Fruit fly (Drosophila melanogaster) whole organism, embryonic: ENCODE results near the gene CG46313.

ENCODE experiments used
- Abd-B ChIP-seq: fragments of 200-800 bp; sonication (Bioruptor generic); optimal IDR thresholded peaks from 2 replicates; lab custom pipeline; 2018; ENCODE audit warnings: missing biosample characterization, mild to moderate bottlenecking, missing genetic modification characterization, moderate library complexity
- Ada2b ChIP-seq: fragments of 200-800 bp; sonication (Bioruptor generic); IDR thresholded peaks from 2 replicates; pipeline ENCODE4 v1.3.6; 2022; ENCODE audit warnings: missing biosample characterization, missing genetic modification characterization
- Bdp1 ChIP-seq: fragments of 200-800 bp; sonication (Bioruptor generic); optimal IDR thresholded peaks from 3 replicates; lab custom pipeline; 2016; ENCODE audit warnings: missing biosample characterization, missing genetic modification characterization
- Blimp-1 ChIP-seq: fragments of 200-800 bp; sonication (Bioruptor generic); optimal IDR thresholded peaks from 3 replicates; lab custom pipeline; 2018; ENCODE audit warnings: missing biosample characterization, missing genetic modification characterization, mild to moderate bottlenecking, moderate library complexity, missing genetic modification reagents
- CG11085 ChIP-seq: fragments of 200-800 bp; sonication (Bioruptor generic); IDR thresholded peaks from 2 replicates; pipeline ENCODE4 v1.3.6; 2022; ENCODE audit warnings: missing biosample characterization, missing genetic modification characterization
- CG13775 ChIP-seq: fragments of 200-800 bp; sonication (Bioruptor generic); optimal IDR thresholded peaks from 3 replicates; lab custom pipeline; 2017; ENCODE audit warnings: missing biosample characterization, mild to moderate bottlenecking, missing genetic modification characterization
- CG14050 ChIP-seq: fragments of 200-800 bp; sonication (Bioruptor generic); IDR thresholded peaks from 3 replicates; pipeline ENCODE4 v1.3.6; 2022; ENCODE audit warnings: missing biosample characterization, missing genetic modification characterization
- CG14710 ChIP-seq: fragments of 200-800 bp; sonication (Bioruptor generic); optimal IDR thresholded peaks from 3 replicates; lab custom pipeline; 2019; ENCODE audit warnings: missing biosample characterization, mild to moderate bottlenecking, missing genetic modification characterization, moderate library complexity
- CG15011 ChIP-seq: fragments of 200-800 bp; sonication (Bioruptor generic); optimal IDR thresholded peaks from 3 replicates; lab custom pipeline; 2018; ENCODE audit warnings: missing biosample characterization, mild to moderate bottlenecking, missing genetic modification characterization
- CG1647 ChIP-seq: fragments of 200-800 bp; sonication (Bioruptor generic); optimal IDR thresholded peaks from 3 replicates; lab custom pipeline; 2016; ENCODE audit warnings: missing biosample characterization, missing genetic modification characterization
- CG17359 ChIP-seq: fragments of 200-800 bp; sonication (Bioruptor generic); optimal IDR thresholded peaks from 3 replicates; lab custom pipeline; 2018; ENCODE audit warnings: missing biosample characterization, mild to moderate bottlenecking, missing genetic modification characterization, moderate library complexity
- CG1832 ChIP-seq: fragments of 200-800 bp; sonication (Bioruptor generic); optimal IDR thresholded peaks from 2 replicates; lab custom pipeline; 2017; ENCODE audit warnings: missing biosample characterization, mild to moderate bottlenecking, missing genetic modification characterization, inconsistent platforms
- CG31388 ChIP-seq: fragments of 200-800 bp; sonication (Bioruptor generic); optimal IDR thresholded peaks from 2 replicates; lab custom pipeline; 2016; ENCODE audit warnings: missing biosample characterization, missing genetic modification characterization
- CG43689 ChIP-seq: fragments of 200-800 bp; sonication (Bioruptor generic); IDR thresholded peaks from 2 replicates; pipeline ENCODE4 v1.3.6; 2022; ENCODE audit warnings: missing biosample characterization, missing genetic modification characterization
- CG6254 ChIP-seq: fragments of 200-800 bp; sonication (Bioruptor generic); optimal IDR thresholded peaks from 3 replicates; lab custom pipeline; 2017; ENCODE audit warnings: mild to moderate bottlenecking, missing biosample characterization, missing genetic modification reagents, missing genetic modification characterization
- CG6854 ChIP-seq: fragments of 200-800 bp; sonication (Bioruptor generic); optimal IDR thresholded peaks from 3 replicates; lab custom pipeline; 2017; ENCODE audit warnings: missing biosample characterization, mild to moderate bottlenecking, missing genetic modification characterization
- CG7556 ChIP-seq: fragments of 200-800 bp; sonication (Bioruptor generic); optimal IDR thresholded peaks from 2 replicates; lab custom pipeline; 2017; ENCODE audit warnings: missing biosample characterization, mild to moderate bottlenecking, missing genetic modification characterization
- CG7963 ChIP-seq: fragments of 200-800 bp; sonication (Bioruptor generic); IDR thresholded peaks from 3 replicates; pipeline ENCODE4 v1.3.6; 2022; ENCODE audit warnings: missing biosample characterization, missing genetic modification characterization; ENCODE audit not compliant: partially characterized antibody
- CTCF ChIP-seq: fragments of 200-800 bp; sonication (Bioruptor generic); optimal IDR thresholded peaks from 2 replicates; lab custom pipeline; 2017; ENCODE audit warnings: missing biosample characterization, mild to moderate bottlenecking, missing genetic modification characterization, moderate library complexity
- Chrac-16 ChIP-seq: fragments of 200-800 bp; sonication (Bioruptor generic); optimal IDR thresholded peaks from 3 replicates; lab custom pipeline; 2016; ENCODE audit warnings: missing biosample characterization, missing genetic modification characterization
- Dp ChIP-seq: fragments of 200-800 bp; sonication (Bioruptor generic); optimal IDR thresholded peaks from 2 replicates; lab custom pipeline; 2018; ENCODE audit warnings: missing biosample characterization, mild to moderate bottlenecking, missing genetic modification characterization, moderate library complexity
- E2f1 ChIP-seq: fragments of 200-800 bp; sonication (Bioruptor generic); IDR thresholded peaks from 2 replicates; pipeline ENCODE4 v1.3.6; 2022; ENCODE audit warnings: missing biosample characterization, missing genetic modification characterization
- Elba2 ChIP-seq: fragments of 200-800 bp; sonication (Bioruptor generic); optimal IDR thresholded peaks from 3 replicates; lab custom pipeline; 2016; ENCODE audit warnings: missing biosample characterization, missing genetic modification characterization
- Ets65A ChIP-seq: fragments of 200-800 bp; sonication (Bioruptor generic); peaks from one replicate; lab custom pipeline; 2016; ENCODE audit warnings: missing biosample characterization, missing genetic modification characterization
- Lhr ChIP-seq: fragments of 200-800 bp; sonication (Bioruptor generic); optimal IDR thresholded peaks from 3 replicates; lab custom pipeline; 2017; ENCODE audit warnings: mild to moderate bottlenecking, missing biosample characterization, missing genetic modification reagents, missing genetic modification characterization
- Max ChIP-seq: fragments of 200-800 bp; sonication (Bioruptor generic); optimal IDR thresholded peaks from 2 replicates; lab custom pipeline; 2016; ENCODE audit warnings: missing biosample characterization, mild to moderate bottlenecking, missing genetic modification characterization
- Nf-YA ChIP-seq: fragments of 200-800 bp; sonication (Bioruptor generic); IDR thresholded peaks from 2 replicates; pipeline ENCODE4 v1.3.6; 2022; ENCODE audit warnings: missing biosample characterization, missing genetic modification characterization
- Rx ChIP-seq: fragments of 200-800 bp; sonication (Bioruptor generic); IDR thresholded peaks from 2 replicates; pipeline ENCODE4 v1.3.6; 2022; ENCODE audit warnings: missing biosample characterization, missing genetic modification characterization
- Stat92E ChIP-seq, 3 experiments: fragments of >200 bp in 2 of 3; fragments of 200-800 bp in 1 of 3; sonication (Bioruptor generic) in 1 of 3; optimal IDR thresholded peaks; 2 replicates each; lab custom pipeline; 2017 to 2019; ENCODE audit warnings: missing biosample characterization in 3 of 3, missing genetic modification characterization in 3 of 3, mild to moderate bottlenecking in 1 of 3, moderate library complexity in 1 of 3
- Xbp1 ChIP-seq: fragments of 200-800 bp; sonication (Bioruptor generic); optimal IDR thresholded peaks from 3 replicates; lab custom pipeline; 2016; ENCODE audit warnings: missing biosample characterization, mild to moderate bottlenecking, missing genetic modification characterization
- ac ChIP-seq: fragments of 200-800 bp; sonication (Bioruptor generic); optimal IDR thresholded peaks from 3 replicates; lab custom pipeline; 2017; ENCODE audit warnings: missing biosample characterization, mild to moderate bottlenecking, missing genetic modification characterization
- al ChIP-seq: fragments of 200-800 bp; sonication (Bioruptor generic); IDR thresholded peaks from 2 replicates; pipeline ENCODE4 v1.3.6; 2022; ENCODE audit warnings: missing biosample characterization, missing genetic modification characterization
- ash1 ChIP-seq: fragments of 200-800 bp; sonication (Bioruptor generic); optimal IDR thresholded peaks from 2 replicates; lab custom pipeline; 2018; ENCODE audit warnings: missing biosample characterization, mild to moderate bottlenecking, missing genetic modification characterization
- cato ChIP-seq: fragments of 200-800 bp; sonication (Bioruptor generic); optimal IDR thresholded peaks from 2 replicates; lab custom pipeline; 2016; ENCODE audit warnings: missing biosample characterization, missing genetic modification characterization, borderline replicate concordance
- chinmo ChIP-seq: fragments of 200-800 bp; sonication (Bioruptor generic); IDR thresholded peaks from 4 replicates; pipeline ENCODE4 v1.3.6; 2022; ENCODE audit warnings: missing biosample characterization, missing genetic modification characterization; ENCODE audit not compliant: partially characterized antibody
- ci ChIP-seq: fragments of 200-800 bp; sonication (Bioruptor generic); IDR thresholded peaks from 3 replicates; pipeline ENCODE4 v1.3.6; 2022; ENCODE audit warnings: missing biosample characterization, missing genetic modification characterization
- ems ChIP-seq: fragments of 200-800 bp; sonication (Bioruptor generic); optimal IDR thresholded peaks from 3 replicates; lab custom pipeline; 2016; ENCODE audit warnings: missing biosample characterization, missing genetic modification characterization
- ewg ChIP-seq: fragments of 200-800 bp; sonication (Bioruptor generic); optimal IDR thresholded peaks from 3 replicates; lab custom pipeline; 2017; ENCODE audit warnings: mild to moderate bottlenecking, missing biosample characterization, missing genetic modification reagents, missing genetic modification characterization
- gcm ChIP-seq: fragments of 200-800 bp; sonication (Bioruptor generic); optimal IDR thresholded peaks from 2 replicates; lab custom pipeline; 2019; ENCODE audit warnings: missing biosample characterization, mild to moderate bottlenecking, missing genetic modification characterization, moderate library complexity
- gro ChIP-seq: fragments of 200-800 bp; sonication (Bioruptor generic); optimal IDR thresholded peaks from 2 replicates; lab custom pipeline; 2016; ENCODE audit warnings: missing biosample characterization, missing genetic modification characterization
- ham ChIP-seq: fragments of 200-800 bp; sonication (Bioruptor generic); IDR thresholded peaks from 2 replicates; pipeline ENCODE4 v1.3.6; 2022; ENCODE audit warnings: missing biosample characterization, missing genetic modification characterization
- ken ChIP-seq: fragments of 200-800 bp; sonication (Bioruptor generic); IDR thresholded peaks from 3 replicates; pipeline ENCODE4 v1.3.6; 2022; ENCODE audit warnings: missing biosample characterization, missing genetic modification characterization
- lov ChIP-seq, 2 experiments: fragments of 200-800 bp in 1 of 2; fragments of >200 bp in 1 of 2; sonication (Bioruptor generic) in 1 of 2; IDR thresholded peaks in 1 of 2; optimal IDR thresholded peaks in 1 of 2; 2 replicates in 1 of 2; 3 replicates in 1 of 2; pipeline versions ENCODE4 v1.3.6 to Lab custom; 2017 to 2022; ENCODE audit warnings: missing biosample characterization in 1 of 2, missing genetic modification characterization in 1 of 2
- nerfin-2 ChIP-seq: fragments of 200-800 bp; sonication (Bioruptor generic); IDR thresholded peaks from 2 replicates; pipeline ENCODE4 v1.3.6; 2022; ENCODE audit warnings: missing biosample characterization, missing genetic modification characterization; ENCODE audit not compliant: partially characterized antibody
- phol ChIP-seq: fragments of 200-800 bp; sonication (Bioruptor generic); optimal IDR thresholded peaks from 3 replicates; lab custom pipeline; 2018; ENCODE audit warnings: missing biosample characterization, mild to moderate bottlenecking, missing genetic modification characterization, moderate library complexity
- so ChIP-seq: fragments of 200-800 bp; sonication (Bioruptor generic); IDR thresholded peaks from 3 replicates; pipeline ENCODE4 v1.3.6; 2022; ENCODE audit warnings: missing biosample characterization, missing genetic modification characterization
- tio ChIP-seq: fragments of 200-800 bp; sonication (Bioruptor generic); optimal IDR thresholded peaks from 2 replicates; lab custom pipeline; 2017; ENCODE audit warnings: missing biosample characterization, missing genetic modification characterization, inconsistent platforms
- tna ChIP-seq: fragments of 200-800 bp; sonication (Bioruptor generic); IDR thresholded peaks from 2 replicates; pipeline ENCODE4 v1.3.6; 2022; ENCODE audit warnings: missing biosample characterization, missing genetic modification characterization; ENCODE audit not compliant: partially characterized antibody
- wdn ChIP-seq: fragments of 200-800 bp; sonication (Bioruptor generic); IDR thresholded peaks from 2 replicates; pipeline ENCODE4 v1.3.6; 2022; ENCODE audit warnings: missing biosample characterization, missing genetic modification characterization
- zfh1 ChIP-seq: fragments of 200-800 bp; sonication (Bioruptor generic); IDR thresholded peaks from 3 replicates; pipeline ENCODE4 v1.3.6; 2022; ENCODE audit warnings: missing biosample characterization, missing genetic modification characterization

CG46313 gene

DNA sequence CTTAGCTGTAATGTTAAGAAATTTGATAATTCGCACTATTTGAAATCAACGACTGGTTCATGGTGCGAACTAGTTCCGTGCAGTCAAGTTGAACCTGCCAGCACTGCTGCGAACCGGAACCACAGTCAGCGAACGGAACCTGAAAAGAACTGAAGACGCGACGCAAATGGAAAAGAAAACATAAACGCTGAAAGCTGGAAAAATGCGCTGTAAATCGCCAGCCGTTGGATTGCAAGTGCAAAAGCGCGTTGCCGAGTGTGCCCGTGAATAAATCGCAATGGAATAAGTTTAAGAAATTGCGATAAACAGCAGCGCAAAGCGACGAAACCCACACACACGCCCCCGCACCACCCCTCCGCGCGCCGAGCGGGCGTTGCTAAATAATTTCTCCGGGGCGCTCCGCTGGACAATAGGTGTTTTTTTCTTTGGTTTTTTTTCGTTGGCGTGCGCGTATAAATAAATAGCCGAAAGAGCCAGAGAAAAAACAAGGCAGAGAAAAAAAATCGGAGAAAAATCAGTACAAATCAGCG, 11.5 kb upstream of the CG46313 start, which contains the start of gene CG5521 (continued):
- no peak for TF ChIP-seq zfh1
- TF ChIP-seq CTCF = no peak
- TF ChIP-seq E2f1 (GFP tag; lab: Robert Waterston, UW) = no peak
- no peak for TF ChIP-seq CG6254 (GFP tag; lab: Kevin White, UChicago)
- 0 out of 3 replicates have a peak, but pooled peaks have one; percentile 43 for TF ChIP-seq CG7963 (GFP tag; lab: Robert Waterston, UW)
- TF ChIP-seq CG17359 (tag; lab: Kevin White, UChicago) = no peak
- TF ChIP-seq al (GFP tag; lab: Robert Waterston, UW) = no peak
- no peak for TF ChIP-seq ash1 (GFP tag; lab: Kevin White, UChicago)
- no peak for TF ChIP-seq Max (GFP tag; lab: Kevin White, UChicago)
- TF ChIP-seq Dp (GFP tag; lab: Kevin White, UChicago) = peak; percentile 10
- TF ChIP-seq chinmo (GFP tag; lab: Robert Waterston, UW) = 0 out of 4 replicates have a peak, but pooled peaks have one; percentile 71
- TF ChIP-seq phol (tag; lab: Kevin White, UChicago) = no peak
- no peak for TF ChIP-seq lov (optimal IDR thresholded peaks at IDR 0.05; lab: Kevin White, UChicago)
- TF ChIP-seq lov (GFP tag; IDR thresholded peaks at IDR 0.05; lab: Robert Waterston, UW) = no peak
- TF ChIP-seq CG31388 (GFP tag; lab: Kevin White, UChicago) = no peak
- no peak for TF ChIP-seq Lhr (GFP tag; lab: Kevin White, UChicago)
- no peak for TF ChIP-seq nerfin-2
- TF ChIP-seq gro (GFP tag; lab: Kevin White, UChicago) = no peak
- no peak for TF ChIP-seq Ets65A (GFP tag; lab: Kevin White, UChicago)
- no peak for TF ChIP-seq CG14050 (GFP tag; lab: Robert Waterston, UW)
- no peak for TF ChIP-seq Xbp1 (GFP tag; lab: Kevin White, UChicago)
- no peak for TF ChIP-seq gcm (GFP tag; lab: Kevin White, UChicago)
- no peak for TF ChIP-seq wdn (GFP tag; lab: Robert Waterston, UW)
- TF ChIP-seq Elba2 (GFP tag; lab: Kevin White, UChicago) = no peak
- TF ChIP-seq Stat92E (GFP tag; optimal IDR thresholded peaks at IDR 0.05; lab: Kevin White, UChicago) = peak in 1 of 3 experiments; percentile 49
- 0 out of 3 replicates have a peak, but pooled peaks have one; percentile 38 for TF ChIP-seq ci (GFP tag; lab: Robert Waterston, UW)
- no peak for TF ChIP-seq ac (GFP tag; lab: Kevin White, UChicago)
- TF ChIP-seq Chrac-16 (GFP tag; lab: Kevin White, UChicago) = no peak
- no peak for TF ChIP-seq CG1832 (GFP tag; lab: Kevin White, UChicago)
- no peak for TF ChIP-seq CG7556
- no peak for TF ChIP-seq CG6854 (GFP tag; lab: Kevin White, UChicago)
- no peak for TF ChIP-seq Abd-B (GFP tag; lab: Kevin White, UChicago)
- TF ChIP-seq CG14710 (tag; lab: Kevin White, UChicago) = no peak
- TF ChIP-seq Nf-YA (GFP tag; lab: Robert Waterston, UW) = no peak
- no peak for TF ChIP-seq Bdp1 (GFP tag; lab: Kevin White, UChicago)
- TF ChIP-seq so (GFP tag; lab: Robert Waterston, UW) = no peak
- no peak for TF ChIP-seq Rx (GFP tag; lab: Robert Waterston, UW)
- TF ChIP-seq CG43689 = no peak
- no peak for TF ChIP-seq CG11085 (GFP tag; lab: Robert Waterston, UW)
- no peak for TF ChIP-seq ken (GFP tag; lab: Robert Waterston, UW)
- no peak for TF ChIP-seq ems
- no peak for TF ChIP-seq tio (GFP tag; lab: Kevin White, UChicago)
- TF ChIP-seq Ada2b (GFP tag; lab: Robert Waterston, UW) = no peak
- no peak for TF ChIP-seq CG1647
- TF ChIP-seq CG15011 (GFP tag; lab: Kevin White, UChicago) = no peak
- TF ChIP-seq CG13775 (GFP tag; lab: Kevin White, UChicago) = no peak
- TF ChIP-seq cato (GFP tag; lab: Kevin White, UChicago) = no peak
- peak; percentile 48; the same call in 1 of the 2 replicates for TF ChIP-seq tna
- no peak for TF ChIP-seq Blimp-1 (GFP tag; lab: Kevin White, UChicago)
- TF ChIP-seq ham = no peak
- TF ChIP-seq ewg (GFP tag; lab: Kevin White, UChicago) = no peak
